Worm (Caenorhabditis elegans) whole organism, midembryonic: Measurements from ENCODE around the gene F11A5.5.

ENCODE experiments used
- T22C8.4 ChIP-seq: fragments of 200-800 bp; sonication (Bioruptor generic); IDR thresholded peaks from 2 replicates; pipeline ENCODE4 v1.3.6; 2022; ENCODE audit warnings: missing genetic modification characterization, missing compliant biosample characterization
- cog-1 ChIP-seq: sonication (generic microtip); optimal IDR thresholded peaks from 2 replicates; lab custom pipeline; 2016; ENCODE audit warnings: missing genetic modification characterization, missing compliant biosample characterization
- flt-1 ChIP-seq: fragments of 200-800 bp; sonication (Bioruptor generic); IDR thresholded peaks from 2 replicates; pipeline ENCODE4 v1.3.6; 2022; ENCODE audit warnings: missing genetic modification characterization, missing compliant biosample characterization
- klf-2 ChIP-seq: fragments of 200-800 bp; sonication (Bioruptor generic); conservative IDR thresholded peaks from 2 replicates; pipeline ENCODE4 v1.3.6; 2022; ENCODE audit warnings: missing genetic modification reagents, missing genetic modification characterization, missing compliant biosample characterization
- med-1 ChIP-seq: sonication (generic microtip); optimal IDR thresholded peaks from 2 replicates; lab custom pipeline; 2017; ENCODE audit warnings: missing genetic modification characterization, mild to moderate bottlenecking, missing compliant biosample characterization, antibody characterized with exemption, missing genetic modification reagents; ENCODE audit not compliant: insufficient read depth
- ref-1 ChIP-seq: fragments of 200-800 bp; sonication (Bioruptor generic); conservative IDR thresholded peaks from 2 replicates; pipeline ENCODE4 v1.3.6; 2022; ENCODE audit warnings: missing genetic modification reagents, missing genetic modification characterization, missing compliant biosample characterization
- tab-1 ChIP-seq: fragments of 200-800 bp; sonication (Bioruptor generic); IDR thresholded peaks from 2 replicates; pipeline ENCODE4 v1.3.6; 2022; ENCODE audit warnings: missing genetic modification characterization, missing compliant biosample characterization
- ztf-23 ChIP-seq: fragments of 200-800 bp; sonication (Bioruptor generic); IDR thresholded peaks from 2 replicates; pipeline ENCODE4 v1.3.6; 2022; ENCODE audit warnings: missing genetic modification reagents, missing genetic modification characterization, missing compliant biosample characterization
- ztf-29 ChIP-seq: fragments of 200-800 bp; sonication (Bioruptor generic); IDR thresholded peaks from 2 replicates; pipeline ENCODE4 v1.3.6; 2022; ENCODE audit warnings: missing genetic modification reagents, missing genetic modification characterization, missing compliant biosample characterization

F11A5.5 gene

DNA sequence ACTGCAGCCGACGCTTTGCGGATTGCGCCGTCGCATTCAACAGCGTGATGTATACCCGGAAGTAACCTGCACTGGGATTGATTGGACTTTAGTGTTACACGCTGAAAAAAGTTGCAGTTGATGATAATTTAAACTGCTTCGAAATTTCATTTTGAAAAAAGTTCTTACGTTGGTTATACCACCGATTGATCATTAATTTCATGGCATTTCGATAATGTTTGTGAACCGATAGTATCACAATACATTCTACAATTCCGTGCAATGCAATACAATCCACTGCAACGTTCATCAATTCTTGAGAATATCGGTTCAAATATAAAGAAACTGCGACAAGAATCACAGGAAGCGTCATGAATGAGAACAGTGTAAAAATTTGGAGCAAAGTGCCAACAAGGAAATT is 37.0 kb downstream of the F11A5.5 start, which contains the start of gene F21H7.3:
TSS of gene F21H7.3 (minus strand) at position 101 of the 400 bp plus-strand sequence.
- TF ChIP-seq ztf-29: no peak
- TF ChIP-seq cog-1 (tag; lab: Kevin White, UChicago): no peak

DNA sequence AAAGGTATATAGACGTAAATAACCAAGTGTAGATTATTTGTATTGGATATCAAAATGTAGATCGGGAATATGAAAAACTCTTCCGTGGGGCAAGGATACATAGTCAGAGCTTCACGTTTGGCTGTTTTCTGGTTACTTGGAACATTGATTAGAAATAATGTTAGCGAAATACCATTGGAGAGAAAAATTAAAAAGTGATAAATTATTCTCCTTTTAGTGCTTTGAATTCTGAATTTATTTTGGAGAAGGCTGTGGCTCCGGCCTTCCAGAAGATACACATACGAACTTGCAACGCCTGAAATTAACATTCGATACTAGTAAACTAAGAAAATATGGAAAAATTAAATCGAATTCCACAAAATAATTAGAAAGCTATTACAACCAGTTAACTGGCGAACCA is 37.5 kb downstream of the F11A5.5 start, which contains the start of gene srh-98:
TSS of gene srh-98 (minus strand) at position 101 of the 400 bp plus-strand sequence.
- no peak for TF ChIP-seq T22C8.4 (GFP tag; lab: Robert Waterston, UW)
- TF ChIP-seq ztf-23 (GFP tag; lab: Robert Waterston, UW): no peak
- no peak for TF ChIP-seq tab-1
- no peak for TF ChIP-seq flt-1 (GFP tag; lab: Robert Waterston, UW)
- TF ChIP-seq klf-2 (GFP tag; lab: Robert Waterston, UW): no peak
- no peak for TF ChIP-seq med-1 (GFP tag; lab: Kevin White, UChicago)
- no peak for TF ChIP-seq ztf-29
- no peak for TF ChIP-seq ref-1 (GFP tag; lab: Robert Waterston, UW)
- no peak for TF ChIP-seq cog-1 (tag; lab: Kevin White, UChicago)

DNA sequence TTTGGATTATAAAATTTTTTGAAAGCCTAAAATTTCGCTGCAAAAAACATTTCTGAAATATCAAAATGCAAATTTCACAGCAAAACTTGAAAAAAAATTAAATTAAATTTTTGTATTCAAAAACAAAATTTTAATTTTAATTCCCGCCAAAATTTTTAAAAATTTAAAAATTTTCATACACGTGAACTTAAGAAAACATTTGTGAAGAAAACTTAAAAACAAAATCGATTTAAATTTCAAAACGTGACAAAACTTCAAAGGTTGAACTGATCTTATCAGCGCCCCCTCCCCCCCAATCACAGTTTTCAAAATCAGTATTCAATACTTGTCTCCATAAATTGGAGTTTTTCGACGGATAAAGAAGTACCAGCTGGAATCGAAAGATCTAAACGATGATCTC is 39.1 kb downstream of the F11A5.5 start, which contains the start of gene F21H7.5:
TSS of gene F21H7.5 (plus strand) at position 301 of the 400 bp plus-strand sequence.
- TF ChIP-seq cog-1 (tag; lab: Kevin White, UChicago): no peak
- TF ChIP-seq med-1 (GFP tag; lab: Kevin White, UChicago): no peak
- no peak for TF ChIP-seq tab-1
- no peak for TF ChIP-seq T22C8.4 (GFP tag; lab: Robert Waterston, UW)
- TF ChIP-seq ztf-29: no peak
- no peak for TF ChIP-seq klf-2 (GFP tag; lab: Robert Waterston, UW)
- TF ChIP-seq ref-1 (GFP tag; lab: Robert Waterston, UW): no peak
- TF ChIP-seq flt-1 (GFP tag; lab: Robert Waterston, UW): no peak
- TF ChIP-seq ztf-23 (GFP tag; lab: Robert Waterston, UW): no peak

DNA sequence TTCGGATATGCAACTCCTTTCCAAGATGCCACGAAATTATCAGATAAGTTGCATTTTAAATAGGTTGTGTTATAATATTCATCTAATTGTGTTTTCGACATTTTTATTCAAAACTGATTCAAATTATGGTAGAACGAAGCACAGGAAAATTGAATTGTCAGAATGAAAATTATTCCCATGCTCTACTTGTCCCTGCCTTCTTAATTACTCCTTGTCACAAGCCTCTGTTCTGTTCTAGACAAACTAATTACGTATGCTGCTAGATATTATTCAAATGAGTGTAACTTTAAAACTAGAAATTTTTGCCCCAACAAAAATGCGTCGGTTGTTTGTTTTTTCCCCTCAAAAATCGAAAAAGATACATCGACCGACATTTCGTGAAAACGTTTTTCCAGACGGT is 46.0 kb downstream of the F11A5.5 start, which contains the start of gene srh-104:
TSS of gene srh-104 (minus strand) at position 101 of the 400 bp plus-strand sequence.
- no peak for TF ChIP-seq klf-2 (GFP tag; lab: Robert Waterston, UW)
- TF ChIP-seq ztf-23 (GFP tag; lab: Robert Waterston, UW): no peak
- TF ChIP-seq tab-1: no peak
- TF ChIP-seq ztf-29: no peak
- TF ChIP-seq flt-1 (GFP tag; lab: Robert Waterston, UW): no peak
- TF ChIP-seq cog-1 (tag; lab: Kevin White, UChicago): no peak
- no peak for TF ChIP-seq ref-1 (GFP tag; lab: Robert Waterston, UW)

DNA sequence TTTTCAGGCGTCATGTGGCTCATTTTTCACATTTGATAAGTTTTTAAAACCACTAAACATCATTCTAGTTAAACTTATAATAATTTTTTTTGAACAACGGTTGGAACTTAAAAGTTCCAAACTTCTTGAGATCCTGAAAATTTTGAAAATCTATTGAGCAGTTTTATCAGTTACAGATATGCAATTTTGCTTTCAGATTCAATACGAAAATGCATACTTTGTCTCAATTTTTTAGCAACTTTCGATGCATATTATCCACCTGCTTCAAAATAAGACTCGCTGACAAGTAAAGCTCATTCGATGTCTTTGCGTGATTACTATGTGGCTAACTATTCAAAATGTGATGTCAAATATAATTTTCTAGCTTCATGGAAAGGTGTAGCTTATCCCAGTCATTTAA is 48.5 kb downstream of the F11A5.5 start, which contains the start of gene srh-95:
TSS of gene srh-95 (plus strand) at position 301 of the 400 bp plus-strand sequence.
- TF ChIP-seq klf-2 (GFP tag; lab: Robert Waterston, UW) (no peak), ref-1 (GFP tag; lab: Robert Waterston, UW) (no peak), cog-1 (tag; lab: Kevin White, UChicago) (no peak), ztf-23 (GFP tag; lab: Robert Waterston, UW) (no peak), flt-1 (GFP tag; lab: Robert Waterston, UW) (no peak), ztf-29 (no peak), med-1 (GFP tag; lab: Kevin White, UChicago) (no peak), T22C8.4 (GFP tag; lab: Robert Waterston, UW) (no peak), tab-1 (no peak)

DNA sequence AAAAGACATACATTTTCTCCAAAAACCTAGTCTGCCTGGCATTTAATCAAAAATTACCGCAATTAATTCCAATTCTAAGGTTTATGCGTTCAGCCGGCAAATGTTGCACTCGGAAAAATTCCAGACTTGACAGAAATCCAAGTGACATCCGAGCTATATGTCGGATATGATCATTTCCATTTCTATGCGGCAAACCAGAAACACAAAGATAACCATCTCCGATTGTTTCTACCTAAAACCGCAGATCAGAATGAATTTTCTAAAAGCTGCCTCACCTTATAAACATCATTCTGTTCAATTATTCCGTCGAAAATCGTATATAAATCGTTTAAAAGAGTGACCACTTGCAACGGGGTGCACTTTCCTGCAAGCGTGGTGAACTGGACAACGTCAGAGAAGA is 51.0 kb downstream of the F11A5.5 start:
- TF ChIP-seq klf-2 (GFP tag; lab: Robert Waterston, UW) (no peak), tab-1 (no peak)
